Fruit fly (Drosophila melanogaster): ENCODE data around the gene TotE.
A peak's percentile ranks its signal among the peaks of the same experiment; 100 is the strongest.

TotE gene

DNA sequence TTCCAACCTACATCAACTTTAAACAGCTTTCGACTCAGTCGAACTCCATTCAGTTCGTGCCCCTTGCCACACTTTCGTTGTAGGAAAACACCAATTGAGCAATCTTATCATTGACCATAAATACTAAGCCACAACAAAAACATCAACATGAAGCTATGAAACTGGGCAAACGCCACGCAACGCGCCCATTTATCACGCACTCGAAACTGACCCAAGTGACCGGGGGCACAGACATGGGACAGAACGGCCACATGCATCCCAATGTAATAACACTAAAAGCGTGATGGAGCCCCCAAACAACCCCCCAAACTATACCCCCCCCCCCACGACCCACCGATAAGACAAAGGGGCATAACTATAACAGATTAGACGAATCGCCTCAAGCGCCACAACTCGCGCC, 19.2 kb upstream of the TotE start:
- TF ChIP-seq CG13894 (tag; optimal IDR thresholded peaks at IDR 0.05) (peak; percentile 11), cg (GFP tag; optimal IDR thresholded peaks at IDR 0.05) (no peak), CG8089 (GFP tag; optimal IDR thresholded peaks at IDR 0.05) (no peak), CG1024 (GFP tag; IDR thresholded peaks at IDR 0.05) (no peak), CG6175 (GFP tag; IDR thresholded peaks at IDR 0.05) (peak; percentile 46; the same call in 1 of the 3 replicates), crol (GFP tag; IDR thresholded peaks at IDR 0.05) (peak; percentile 78), CG1529 (GFP tag; optimal IDR thresholded peaks at IDR 0.05) (no peak), sc (optimal IDR thresholded peaks at IDR 0.05) (no peak), sc (GFP tag; optimal IDR thresholded peaks at IDR 0.05) (no peak), sr (GFP tag; IDR thresholded peaks at IDR 0.05) (no peak), Xrp1 (GFP tag; IDR thresholded peaks at IDR 0.05) (no peak), danr (GFP tag; IDR thresholded peaks at IDR 0.05) (no peak), lab (GFP tag; optimal IDR thresholded peaks at IDR 0.05) (no peak), grn (GFP tag; optimal IDR thresholded peaks at IDR 0.05) (peak; percentile 42), luna (GFP tag; optimal IDR thresholded peaks at IDR 0.05) (no peak), slou (GFP tag; optimal IDR thresholded peaks at IDR 0.05) (no peak), CG42726 (GFP tag; IDR thresholded peaks at IDR 0.05; ENCODE audit: partially characterized antibody) (no peak), CG10565 (GFP tag; optimal IDR thresholded peaks at IDR 0.05) (no peak), Camta (GFP tag; optimal IDR thresholded peaks at IDR 0.05) (no peak), Dad (GFP tag; optimal IDR thresholded peaks at IDR 0.05) (no peak), HmgZ (tag; optimal IDR thresholded peaks at IDR 0.05) (peak; percentile 10), CG14050 (GFP tag; IDR thresholded peaks at IDR 0.05) (no peak), Hr78 (GFP tag; optimal IDR thresholded peaks at IDR 0.05) (peak in 1 of 2 experiments; percentile 99), oc (tag; optimal IDR thresholded peaks at IDR 0.05) (peak; percentile 87), CG4617 (GFP tag; optimal IDR thresholded peaks at IDR 0.05; ENCODE audit: borderline replicate concordance) (no peak), HmgD (GFP tag; optimal IDR thresholded peaks at IDR 0.05) (no peak), NFAT (GFP tag; IDR thresholded peaks at IDR 0.05) (no peak), Hand (GFP tag; optimal IDR thresholded peaks at IDR 0.05) (no peak), mirr (GFP tag; optimal IDR thresholded peaks at IDR 0.05) (peak; percentile 6), Blimp-1 (GFP tag; optimal IDR thresholded peaks at IDR 0.05) (peak; percentile 54), jing (GFP tag; optimal IDR thresholded peaks at IDR 0.05) (no peak), Lim3 (GFP tag; IDR thresholded peaks at IDR 0.05) (no peak), exex (tag; optimal IDR thresholded peaks at IDR 0.05) (peak; percentile 15), scrt (GFP tag; optimal IDR thresholded peaks at IDR 0.05) (no peak), CG13775 (GFP tag; optimal IDR thresholded peaks at IDR 0.05) (no peak), CG7357 (GFP tag; IDR thresholded peaks at IDR 0.05) (no peak), Pdp1 (GFP tag; optimal IDR thresholded peaks at IDR 0.05) (peak in 1 of 2 experiments; percentile 64), CG4360 (GFP tag; IDR thresholded peaks at IDR 0.05) (0 out of 2 replicates have a peak, but pooled peaks have one; percentile 46), ara (GFP tag; IDR thresholded peaks at IDR 0.05) (no peak), sug (tag; optimal IDR thresholded peaks at IDR 0.05) (peak; percentile 59), CG14014 (GFP tag; IDR thresholded peaks at IDR 0.05) (no peak), CG6813 (GFP tag; optimal IDR thresholded peaks at IDR 0.05) (peak; percentile 10), CkIIα-i1 (GFP tag; IDR thresholded peaks at IDR 0.05) (no peak), CG11723 (GFP tag; optimal IDR thresholded peaks at IDR 0.05) (no peak), CG10366 (GFP tag; IDR thresholded peaks at IDR 0.05) (no peak), chn (GFP tag; optimal IDR thresholded peaks at IDR 0.05) (no peak), CG2875 (GFP tag; optimal IDR thresholded peaks at IDR 0.05) (no peak), CG10543 (GFP tag; optimal IDR thresholded peaks at IDR 0.05) (peak; percentile 47), trh (GFP tag; optimal IDR thresholded peaks at IDR 0.05) (no peak), sd (tag; optimal IDR thresholded peaks at IDR 0.05) (peak; percentile 83), NC2α (GFP tag; optimal IDR thresholded peaks at IDR 0.05) (no peak)

Measured in whole organism, embryonic.